Worm (Caenorhabditis elegans) whole organism, L4 larva: ENCODE data around the gene ppm-2.

Experiments
- D1046.2 ChIP-seq: fragments of 200-800 bp; sonication (Bioruptor generic); IDR thresholded peaks from 2 replicates; pipeline ENCODE4 v1.3.6; 2022; ENCODE audit warnings: missing genetic modification characterization, missing compliant biosample characterization
- F10B5.3 ChIP-seq: sonication (generic microtip); optimal IDR thresholded peaks from 2 replicates; lab custom pipeline; 2016; ENCODE audit warnings: mild to moderate bottlenecking, missing genetic modification characterization, missing compliant biosample characterization
- F37D6.2 ChIP-seq: sonication (generic microtip); optimal IDR thresholded peaks from 2 replicates; lab custom pipeline; 2016; ENCODE audit warnings: mild to moderate bottlenecking, missing genetic modification characterization, missing compliant biosample characterization
- F49E8.2 ChIP-seq: sonication (generic microtip); optimal IDR thresholded peaks from 2 replicates; lab custom pipeline; 2016; ENCODE audit warnings: missing compliant biosample characterization, mild to moderate bottlenecking, missing genetic modification characterization, borderline replicate concordance
- R02D3.7 ChIP-seq: fragments of 150-350 bp; sonication (generic microtip); optimal IDR thresholded peaks from 3 replicates; lab custom pipeline; 2014; ENCODE audit warnings: missing biosample characterization, missing genetic modification characterization
- Y75B8A.6 ChIP-seq: fragments of 200-800 bp; sonication (Bioruptor generic); IDR thresholded peaks from 2 replicates; pipeline ENCODE4 v1.3.6; 2022; ENCODE audit warnings: missing genetic modification reagents, missing genetic modification characterization, missing compliant biosample characterization
- ZK337.2 ChIP-seq: fragments of 200-800 bp; sonication (Bioruptor generic); IDR thresholded peaks from 2 replicates; pipeline ENCODE4 v1.3.6; 2022; ENCODE audit warnings: missing genetic modification reagents, missing genetic modification characterization, missing compliant biosample characterization
- aly-2 ChIP-seq: sonication (generic microtip); optimal IDR thresholded peaks from 2 replicates; lab custom pipeline; 2018; ENCODE audit warnings: missing biosample characterization, missing genetic modification characterization
- attf-4 ChIP-seq: sonication (generic microtip); optimal IDR thresholded peaks from 3 replicates; lab custom pipeline; 2017; ENCODE audit warnings: missing biosample characterization, missing genetic modification characterization
- ceh-28 ChIP-seq: fragments of 150-350 bp; optimal IDR thresholded peaks from 2 replicates; lab custom pipeline; 2014; ENCODE audit warnings: missing biosample characterization, missing genetic modification reagents, missing genetic modification characterization
- ceh-32 ChIP-seq: sonication (generic microtip); optimal IDR thresholded peaks from 2 replicates; lab custom pipeline; 2016; ENCODE audit warnings: mild to moderate bottlenecking, missing genetic modification characterization, missing compliant biosample characterization; ENCODE audit not compliant: poor library complexity
- ces-1 ChIP-seq: fragments of 150-350 bp; sonication (generic microtip); optimal IDR thresholded peaks from 4 replicates; lab custom pipeline; 2014; ENCODE audit warnings: missing biosample characterization, missing genetic modification reagents, missing genetic modification characterization
- ctbp-1 ChIP-seq: fragments of 200-800 bp; sonication (Bioruptor generic); IDR thresholded peaks from 2 replicates; pipeline ENCODE4 v1.3.6; 2022; ENCODE audit warnings: missing genetic modification reagents, missing genetic modification characterization, missing compliant biosample characterization
- daf-19 ChIP-seq: fragments of 200-800 bp; sonication (Bioruptor generic); conservative IDR thresholded peaks from 2 replicates; pipeline ENCODE4 v1.3.6; 2022; ENCODE audit warnings: missing genetic modification characterization, missing compliant biosample characterization
- daf-8 ChIP-seq: fragments of 200-800 bp; sonication (Bioruptor generic); IDR thresholded peaks from 2 replicates; pipeline ENCODE4 v1.3.6; 2022; ENCODE audit warnings: missing genetic modification characterization, missing compliant biosample characterization
- dmd-9 ChIP-seq: fragments of 200-800 bp; sonication (Bioruptor generic); IDR thresholded peaks from 2 replicates; pipeline ENCODE4 v1.3.6; 2022; ENCODE audit warnings: missing genetic modification reagents, missing genetic modification characterization, missing compliant biosample characterization
- dve-1 ChIP-seq: sonication (generic microtip); optimal IDR thresholded peaks from 2 replicates; lab custom pipeline; 2017; ENCODE audit warnings: antibody characterized with exemption, mild to moderate bottlenecking, missing genetic modification characterization, missing compliant biosample characterization; ENCODE audit not compliant: insufficient read depth
- fkh-10 ChIP-seq: fragments of 150-350 bp; optimal IDR thresholded peaks from 2 replicates; lab custom pipeline; 2014; ENCODE audit warnings: missing biosample characterization, missing genetic modification reagents, missing genetic modification characterization
- hif-1 ChIP-seq, 2 experiments: sonication (generic microtip); optimal IDR thresholded peaks; 2 replicates each; lab custom pipeline; 2016 to 2017; ENCODE audit warnings: missing compliant biosample characterization in 2 of 2, missing genetic modification characterization in 2 of 2, missing genetic modification reagents in 2 of 2, missing genotype in 2 of 2, mild to moderate bottlenecking in 1 of 2
- hlh-11 ChIP-seq: fragments of 200-800 bp; sonication (Bioruptor generic); optimal IDR thresholded peaks from 2 replicates; lab custom pipeline; 2018; ENCODE audit warnings: mild to moderate bottlenecking, missing genetic modification characterization, missing compliant biosample characterization
- hmg-1.1 ChIP-seq: fragments of 200-800 bp; sonication (Bioruptor generic); IDR thresholded peaks from 2 replicates; pipeline ENCODE4 v1.3.6; 2022; ENCODE audit warnings: missing genetic modification reagents, missing genetic modification characterization, missing compliant biosample characterization
- jun-1 ChIP-seq: fragments of 150-350 bp; optimal IDR thresholded peaks from 2 replicates; lab custom pipeline; 2014; ENCODE audit warnings: missing biosample characterization, missing genetic modification reagents, missing genetic modification characterization
- lim-7 ChIP-seq: fragments of 200-800 bp; sonication (Bioruptor generic); IDR thresholded peaks from 2 replicates; pipeline ENCODE4 v1.3.6; 2022; ENCODE audit warnings: missing genetic modification characterization, missing compliant biosample characterization
- lin-13 ChIP-seq: fragments of 150-350 bp; optimal IDR thresholded peaks from 2 replicates; lab custom pipeline; 2014; ENCODE audit warnings: missing biosample characterization, missing genetic modification reagents, missing genetic modification characterization
- lin-29 ChIP-seq: fragments of 200-800 bp; sonication (Bioruptor generic); IDR thresholded peaks from 2 replicates; pipeline ENCODE4 v1.3.6; 2022; ENCODE audit warnings: missing genetic modification reagents, missing genetic modification characterization, missing compliant biosample characterization
- lin-39 ChIP-seq: fragments of 150-350 bp; optimal IDR thresholded peaks from 2 replicates; lab custom pipeline; 2014; ENCODE audit warnings: missing biosample characterization, missing genetic modification reagents, missing genetic modification characterization
- madf-5 ChIP-seq, 2 experiments: fragments of 200-800 bp; sonication (Bioruptor generic); IDR thresholded peaks; 2 replicates each; pipeline ENCODE4 v1.3.6; 2022; ENCODE audit warnings: missing compliant biosample characterization in 2 of 2, missing genetic modification characterization in 2 of 2
- madf-9 ChIP-seq: fragments of 200-800 bp; sonication (Bioruptor generic); conservative IDR thresholded peaks from 2 replicates; pipeline ENCODE4 v1.3.6; 2022; ENCODE audit warnings: missing genetic modification reagents, missing genetic modification characterization, missing compliant biosample characterization
- mdt-29 ChIP-seq: fragments of 200-800 bp; sonication (Bioruptor generic); IDR thresholded peaks from 2 replicates; pipeline ENCODE4 v1.3.6; 2022; ENCODE audit warnings: missing genetic modification reagents, missing genetic modification characterization, missing compliant biosample characterization
- nhr-10 ChIP-seq: fragments of 150-350 bp; optimal IDR thresholded peaks from 2 replicates; lab custom pipeline; 2014; ENCODE audit warnings: missing biosample characterization, missing genetic modification characterization
- nhr-102 ChIP-seq: sonication (generic microtip); optimal IDR thresholded peaks from 2 replicates; lab custom pipeline; 2016; ENCODE audit warnings: mild to moderate bottlenecking, missing genetic modification characterization, moderate library complexity, missing compliant biosample characterization
- nhr-111 ChIP-seq: fragments of 200-800 bp; sonication (Bioruptor generic); optimal IDR thresholded peaks from 2 replicates; lab custom pipeline; 2018; ENCODE audit warnings: mild to moderate bottlenecking, missing genetic modification characterization, missing compliant biosample characterization
- nhr-237 ChIP-seq: sonication (generic microtip); optimal IDR thresholded peaks from 2 replicates; lab custom pipeline; 2017; ENCODE audit warnings: missing biosample characterization, missing genetic modification characterization
- nhr-25 ChIP-seq: sonication (generic microtip); optimal IDR thresholded peaks from 2 replicates; lab custom pipeline; 2017; ENCODE audit warnings: missing genetic modification characterization, mild to moderate bottlenecking, missing compliant biosample characterization, antibody characterized with exemption, moderate library complexity, borderline replicate concordance; ENCODE audit not compliant: insufficient read depth
- nhr-28 ChIP-seq: fragments of 150-350 bp; optimal IDR thresholded peaks from 2 replicates; lab custom pipeline; 2014; ENCODE audit warnings: missing biosample characterization, missing genetic modification characterization
- nhr-41 ChIP-seq: fragments of 200-800 bp; sonication (Bioruptor generic); IDR thresholded peaks from 2 replicates; pipeline ENCODE4 v1.3.6; 2022; ENCODE audit warnings: missing genetic modification reagents, missing genetic modification characterization, missing compliant biosample characterization
- nhr-76 ChIP-seq: fragments of 150-350 bp; optimal IDR thresholded peaks from 2 replicates; lab custom pipeline; 2014; ENCODE audit warnings: missing biosample characterization, missing genetic modification characterization
- nhr-77 ChIP-seq: fragments of 150-350 bp; optimal IDR thresholded peaks from 2 replicates; lab custom pipeline; 2014; ENCODE audit warnings: missing biosample characterization, missing genetic modification characterization
- pha-4 ChIP-seq, 2 experiments: fragments of 150-350 bp in 1 of 2; fragments of 200-800 bp in 1 of 2; sonication (Bioruptor generic) in 1 of 2; IDR thresholded peaks in 1 of 2; optimal IDR thresholded peaks in 1 of 2; 2 replicates each; pipeline versions ENCODE4 v1.3.6 to Lab custom; 2014 to 2022; ENCODE audit warnings: missing genetic modification characterization in 2 of 2, missing genetic modification reagents in 2 of 2, missing biosample characterization in 1 of 2, missing compliant biosample characterization in 1 of 2
- rbr-2 ChIP-seq: sonication (generic microtip); optimal IDR thresholded peaks from 2 replicates; lab custom pipeline; 2016; ENCODE audit warnings: missing genotype, missing genetic modification characterization, missing compliant biosample characterization
- skn-1 ChIP-seq: fragments of 150-350 bp; optimal IDR thresholded peaks from 2 replicates; lab custom pipeline; 2014; ENCODE audit warnings: missing biosample characterization, missing genetic modification characterization
- snpc-4 ChIP-seq: fragments of 150-350 bp; optimal IDR thresholded peaks from 2 replicates; lab custom pipeline; 2014; ENCODE audit warnings: missing biosample characterization, missing genetic modification characterization
- tra-1 ChIP-seq: fragments of 200-800 bp; sonication (Bioruptor generic); IDR thresholded peaks from 2 replicates; pipeline ENCODE4 v1.3.6; 2022; ENCODE audit warnings: missing genetic modification reagents, missing genetic modification characterization, missing compliant biosample characterization
- unc-130 ChIP-seq: sonication (generic microtip); optimal IDR thresholded peaks from 2 replicates; lab custom pipeline; 2016; ENCODE audit warnings: missing genetic modification reagents, missing genetic modification characterization, missing compliant biosample characterization
- unc-39 ChIP-seq: sonication (generic microtip); optimal IDR thresholded peaks from 2 replicates; lab custom pipeline; 2017; ENCODE audit warnings: missing biosample characterization, missing genetic modification characterization
- unc-62 ChIP-seq, 3 experiments: fragments of 150-350 bp in 1 of 3; sonication (generic microtip); optimal IDR thresholded peaks in 2 of 3; peaks in 1 of 3; 1 replicate in 1 of 3; 2 replicates in 2 of 3; lab custom pipeline; 2014 to 2017; ENCODE audit warnings: missing biosample characterization in 3 of 3, missing genetic modification characterization in 3 of 3, missing genetic modification reagents in 3 of 3, missing genotype in 1 of 3
- vab-7 ChIP-seq: fragments of 200-800 bp; sonication (Bioruptor generic); IDR thresholded peaks from 2 replicates; pipeline ENCODE4 v1.3.6; 2022; ENCODE audit warnings: missing genetic modification reagents, missing genetic modification characterization, missing compliant biosample characterization
- zfp-3 ChIP-seq: fragments of 200-800 bp; sonication (Bioruptor generic); conservative IDR thresholded peaks from 2 replicates; pipeline ENCODE4 v1.3.6; 2022; ENCODE audit warnings: missing genetic modification reagents, missing genetic modification characterization, missing compliant biosample characterization
- zip-11 ChIP-seq: fragments of 200-800 bp; sonication (Bioruptor generic); IDR thresholded peaks from 2 replicates; pipeline ENCODE4 v1.3.6; 2022; ENCODE audit warnings: missing genetic modification characterization, missing compliant biosample characterization
- ztf-7 ChIP-seq: fragments of 150-350 bp; optimal IDR thresholded peaks from 2 replicates; lab custom pipeline; 2014; ENCODE audit warnings: missing biosample characterization, missing genetic modification characterization

The ppm-2 gene

ce11 chrIII:4689595-4689994 lies 39.3 kb downstream of the ppm-2 start (continued):
- TF ChIP-seq Y75B8A.6 (GFP tag; lab: Robert Waterston, UW) (no peak; the same call in 1 of the 2 replicates), snpc-4 (no peak), lin-39 (no peak), nhr-25 (tag; lab: Kevin White, UChicago) (no peak), hlh-11 (peak; percentile 76), nhr-76 (no peak), lim-7 (GFP tag; lab: Robert Waterston, UW) (peak; percentile 96), tra-1 (GFP tag; lab: Robert Waterston, UW) (no peak; the same call in 1 of the 2 replicates), ZK337.2 (no peak), daf-19 (GFP tag; lab: Robert Waterston, UW) (peak; percentile 89), daf-8 (GFP tag; lab: Robert Waterston, UW) (0 out of 2 replicates have a peak, but pooled peaks have one; percentile 59), zfp-3 (peak; percentile 86), unc-130 (peak; percentile 84), unc-62 (GFP tag; optimal IDR thresholded peaks at IDR 0.05 in 1 of 2; lab: Kevin White, UChicago) (no peak), unc-62 (tag; optimal IDR thresholded peaks at IDR 0.05; lab: Kevin White, UChicago) (no peak), nhr-28 (tag; lab: Kevin White, UChicago) (peak; percentile 48), vab-7 (peak; percentile 91), aly-2 (tag; lab: Kevin White, UChicago) (peak; percentile 40), skn-1 (no peak), F37D6.2 (tag; lab: Kevin White, UChicago) (peak; percentile 30), madf-5 (GFP tag; IDR thresholded peaks at IDR 0.05; lab: Robert Waterston, UW) (peak; percentile 59 to 88; a peak in 2 of 4 replicates), lin-13 (GFP tag; lab: Kevin White, UChicago) (peak; percentile 62), unc-39 (no peak), hif-1 (tag; optimal IDR thresholded peaks at IDR 0.05; lab: Kevin White, UChicago) (peak in 1 of 2 experiments; percentile 74), F10B5.3 (peak; percentile 60), nhr-77 (tag; lab: Kevin White, UChicago) (peak; percentile 18), attf-4 (tag; lab: Kevin White, UChicago) (no peak), nhr-237 (no peak), madf-9 (GFP tag; lab: Robert Waterston, UW) (peak; percentile 82), nhr-111 (GFP tag; lab: Kevin White, UChicago) (peak; percentile 93), ztf-7 (tag; lab: Kevin White, UChicago) (peak; percentile 75), mdt-29 (GFP tag; lab: Robert Waterston, UW) (peak; percentile 84; the same call in 1 of the 2 replicates), F49E8.2 (tag; lab: Kevin White, UChicago) (peak; percentile 75), dve-1 (tag; lab: Kevin White, UChicago) (peak; percentile 76), ceh-28 (tag; lab: Kevin White, UChicago) (no peak), ceh-32 (tag; lab: Kevin White, UChicago) (no peak), nhr-102 (peak; percentile 59), rbr-2 (tag; lab: Kevin White, UChicago) (peak; percentile 66), zip-11 (GFP tag; lab: Robert Waterston, UW) (peak; percentile 71; the same call in 1 of the 2 replicates), dmd-9 (GFP tag; lab: Robert Waterston, UW) (peak; percentile 84), fkh-10 (GFP tag; lab: Kevin White, UChicago) (no peak), nhr-10 (tag; lab: Kevin White, UChicago) (no peak), jun-1 (tag; lab: Kevin White, UChicago) (peak; percentile 28), D1046.2 (GFP tag; lab: Robert Waterston, UW) (peak; percentile 84), nhr-41 (GFP tag; lab: Robert Waterston, UW) (peak; percentile 91), hmg-1.1 (GFP tag; lab: Robert Waterston, UW) (peak; percentile 80), ctbp-1 (GFP tag; lab: Robert Waterston, UW) (peak; percentile 84), pha-4 (GFP tag; IDR thresholded peaks at IDR 0.05; lab: Robert Waterston, UW) (peak; percentile 89), pha-4 (tag; optimal IDR thresholded peaks at IDR 0.05; lab: Kevin White, UChicago) (peak; percentile 53), ces-1 (GFP tag; lab: Kevin White, UChicago) (no peak), R02D3.7 (tag; lab: Kevin White, UChicago) (peak; percentile 36), lin-29 (GFP tag; lab: Robert Waterston, UW) (0 out of 2 replicates have a peak, but pooled peaks have one; percentile 14)
